Worm (Caenorhabditis elegans): ENCODE measurements around the gene tcer-1.
A peak's percentile ranks its signal among the peaks of the same experiment; 100 is the strongest.

Gene tcer-1

DNA sequence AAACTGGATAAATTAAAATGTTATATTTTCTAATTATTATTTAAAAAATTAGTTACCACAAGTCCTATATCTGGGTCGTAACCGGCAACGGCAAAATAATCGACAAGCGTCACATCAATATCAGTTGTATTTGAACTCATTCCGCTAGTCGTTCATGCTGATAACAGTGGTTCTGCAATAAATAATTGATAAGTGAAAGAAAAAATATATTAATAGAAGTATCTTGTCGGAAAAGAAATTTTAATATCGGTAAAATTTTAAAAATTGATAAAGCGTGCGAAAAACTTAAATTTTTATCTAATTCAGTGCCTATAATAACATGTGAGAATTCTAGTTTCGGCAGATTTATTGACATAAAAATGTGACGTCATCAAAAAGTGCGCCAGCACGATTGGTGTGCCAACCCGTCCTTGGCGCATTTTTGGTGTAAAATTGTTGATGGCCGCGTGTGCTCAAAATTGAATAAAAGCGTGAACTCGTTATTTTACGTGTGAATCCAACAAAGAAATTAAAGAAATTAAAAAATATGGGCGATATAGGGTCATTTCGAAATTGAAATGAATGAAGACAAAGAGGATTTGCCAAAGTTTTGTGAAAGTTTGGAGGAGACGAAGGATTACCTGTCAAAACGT is 27.4 kb downstream of the tcer-1 start, which contains the start of the genes lst-6 and lst-5 (continued):
- no peak for TF ChIP-seq ces-1 (GFP tag; optimal IDR thresholded peaks at IDR 0.05)
- TF ChIP-seq ceh-20 (GFP tag; IDR thresholded peaks at IDR 0.05), result no peak
- no peak for TF ChIP-seq F10B5.3 (tag; optimal IDR thresholded peaks at IDR 0.05)
- TF ChIP-seq lin-38 (GFP tag; IDR thresholded peaks at IDR 0.05), result peak; percentile 81
- TF ChIP-seq dmd-6 (GFP tag; IDR thresholded peaks at IDR 0.05), result peak; percentile 58; the same call in 1 of the 2 replicates
- peak; percentile 8 for TF ChIP-seq spr-1 (tag; optimal IDR thresholded peaks at IDR 0.05)
- TF ChIP-seq ztf-11 (tag; optimal IDR thresholded peaks at IDR 0.05), result no peak
- no peak for TF ChIP-seq nhr-6 (tag; optimal IDR thresholded peaks at IDR 0.05)
- TF ChIP-seq ceh-44 (GFP tag; IDR thresholded peaks at IDR 0.05), result no peak
- TF ChIP-seq zag-1 (tag; optimal IDR thresholded peaks at IDR 0.05), result no peak
- peak; percentile 53 for TF ChIP-seq fkh-10 (GFP tag; optimal IDR thresholded peaks at IDR 0.05)
- TF ChIP-seq daf-12 (tag; optimal IDR thresholded peaks at IDR 0.05), result no peak
- TF ChIP-seq mxl-3 (GFP tag; optimal IDR thresholded peaks at IDR 0.05), result peak; percentile 19
- TF ChIP-seq madf-5 (GFP tag; IDR thresholded peaks at IDR 0.05), result no peak
- no peak for TF ChIP-seq lir-3 (tag; optimal IDR thresholded peaks at IDR 0.05)
- TF ChIP-seq lin-13 (GFP tag; optimal IDR thresholded peaks at IDR 0.05), result peak; percentile 6
- TF ChIP-seq ama-1 (optimal IDR thresholded peaks at IDR 0.05), result no peak
- TF ChIP-seq lin-39 (tag; optimal IDR thresholded peaks at IDR 0.05), result no peak
- TF ChIP-seq aha-1 (tag), result peak; percentile 62
- TF ChIP-seq zfp-2 (tag; optimal IDR thresholded peaks at IDR 0.05), result no peak
- TF ChIP-seq ZK337.2 (GFP tag; IDR thresholded peaks at IDR 0.05), result no peak
- TF ChIP-seq nhr-48 (tag; optimal IDR thresholded peaks at IDR 0.05), result peak; percentile 5
- no peak for TF ChIP-seq F44E2.7 (GFP tag; IDR thresholded peaks at IDR 0.05)
- TF ChIP-seq nhr-76 (tag; optimal IDR thresholded peaks at IDR 0.05), result no peak
- no peak for TF ChIP-seq hmg-1.1 (GFP tag; IDR thresholded peaks at IDR 0.05)
- no peak for TF ChIP-seq Y5F2A.4 (GFP tag; optimal IDR thresholded peaks at IDR 0.05)
- no peak for TF ChIP-seq nhr-102 (tag; optimal IDR thresholded peaks at IDR 0.05)
- TF ChIP-seq hlh-30 (tag; optimal IDR thresholded peaks at IDR 0.05; ENCODE audit: insufficient read depth), result peak; percentile 74
- no peak for TF ChIP-seq dmd-9 (GFP tag; IDR thresholded peaks at IDR 0.05)
- peak; percentile 68 for TF ChIP-seq pqm-1 (tag; optimal IDR thresholded peaks at IDR 0.05)
- TF ChIP-seq arid-1 (GFP tag; conservative IDR thresholded peaks at IDR 0.05), result no peak
- no peak for TF ChIP-seq R02D3.7 (tag; optimal IDR thresholded peaks at IDR 0.05)
- TF ChIP-seq set-16 (GFP tag; IDR thresholded peaks at IDR 0.05), result no peak
- no peak for TF ChIP-seq ZK546.5 (tag; optimal IDR thresholded peaks at IDR 0.05)
- no peak for TF ChIP-seq nhr-77 (tag; optimal IDR thresholded peaks at IDR 0.05)
- peak in 1 of 2 experiments; percentile 34 for TF ChIP-seq daf-16 (GFP tag; optimal IDR thresholded peaks at IDR 0.05)
- peak; percentile 51 for TF ChIP-seq daf-16 (tag; optimal IDR thresholded peaks at IDR 0.05)
- TF ChIP-seq tag-97 (GFP tag; IDR thresholded peaks at IDR 0.05), result no peak
- no peak for TF ChIP-seq saeg-2 (GFP tag; IDR thresholded peaks at IDR 0.05)
- TF ChIP-seq F37D6.2 (tag; optimal IDR thresholded peaks at IDR 0.05), result no peak
- no peak for TF ChIP-seq fos-1 (tag; optimal IDR thresholded peaks at IDR 0.05)
- no peak for TF ChIP-seq nhr-111 (GFP tag; optimal IDR thresholded peaks at IDR 0.05)
- TF ChIP-seq T26A8.4 (GFP tag; IDR thresholded peaks at IDR 0.05), result no peak
- no peak for TF ChIP-seq dmd-8 (GFP tag; IDR thresholded peaks at IDR 0.05)
- no peak for TF ChIP-seq nhr-11 (tag; optimal IDR thresholded peaks at IDR 0.05)
- no peak for TF ChIP-seq lin-15B (tag; optimal IDR thresholded peaks at IDR 0.05)
- TF ChIP-seq zip-2 (tag; optimal IDR thresholded peaks at IDR 0.05), result no peak
- TF ChIP-seq lsy-2 (tag; optimal IDR thresholded peaks at IDR 0.05), result peak; percentile 39 to 86
- no peak for TF ChIP-seq mxl-2 (GFP tag; conservative IDR thresholded peaks at IDR 0.05)
- no peak for TF ChIP-seq ceh-32 (tag; optimal IDR thresholded peaks at IDR 0.05; ENCODE audit: poor library complexity)
- TF ChIP-seq Y75B8A.6 (GFP tag; IDR thresholded peaks at IDR 0.05), result no peak
- TF ChIP-seq dve-1 (tag; optimal IDR thresholded peaks at IDR 0.05; ENCODE audit: insufficient read depth), result peak; percentile 55

All from whole organism, L4 larva.